Worm (Caenorhabditis elegans): ENCODE measurements around the gene F38B7.2.
A peak's percentile ranks its signal among the peaks of the same experiment; 100 is the strongest.

F38B7.2 gene

ce11 chrV:11504853-11505397, 38.8 kb upstream of the F38B7.2 start, which contains the start of the genes C55A6.1 and C55A6.10:
TSS of gene C55A6.1 (minus strand) at chrV:11504968.
TSS of gene C55A6.10 (plus strand) at chrV:11505347.
- TF ChIP-seq ces-1 (GFP tag; optimal IDR thresholded peaks at IDR 0.05) (peak; percentile 68), lsy-2 (tag; optimal IDR thresholded peaks at IDR 0.05) (peak; percentile 31), lin-13 (tag; optimal IDR thresholded peaks at IDR 0.05) (peak; percentile 12), cnd-1 (tag; optimal IDR thresholded peaks at IDR 0.05) (peak; percentile 25), sptf-1 (tag; optimal IDR thresholded peaks at IDR 0.05) (peak; percentile 41), hlh-1 (tag; optimal IDR thresholded peaks at IDR 0.05) (peak; percentile 1), drap-1 (GFP tag; optimal IDR thresholded peaks at IDR 0.05) (peak; percentile 43), nhr-237 (tag; optimal IDR thresholded peaks at IDR 0.05) (peak; percentile 10), mep-1 (tag; optimal IDR thresholded peaks at IDR 0.05) (peak; percentile 36), M03D4.4 (tag; optimal IDR thresholded peaks at IDR 0.05) (peak; percentile 1)

- TF ChIP-seq M03D4.4 (tag; optimal IDR thresholded peaks at IDR 0.05): no peak
- peak; percentile 55 for TF ChIP-seq unc-120 (tag; optimal IDR thresholded peaks at IDR 0.05; ENCODE audit: poor library complexity, severe bottlenecking)
- no peak for TF ChIP-seq bed-3 (GFP tag; optimal IDR thresholded peaks at IDR 0.05)
- TF ChIP-seq ham-2 (GFP tag; optimal IDR thresholded peaks at IDR 0.05): no peak
- peak; percentile 82 for TF ChIP-seq hlh-1 (tag; optimal IDR thresholded peaks at IDR 0.05)
- no peak for TF ChIP-seq ceh-43 (GFP tag; optimal IDR thresholded peaks at IDR 0.05)
- no peak for TF ChIP-seq zip-8 (tag; optimal IDR thresholded peaks at IDR 0.05)
Measured at ce11 chrV:11506347-11506746, 37.4 kb upstream of the F38B7.2 start.

ce11 chrV:11508773-11509172, 35.0 kb upstream of the F38B7.2 start, which contains the start of gene ttll-5:
TSS of gene ttll-5 (plus strand) at chrV:11509060.
- TF ChIP-seq ham-2 (GFP tag; optimal IDR thresholded peaks at IDR 0.05) (no peak), ces-1 (GFP tag; optimal IDR thresholded peaks at IDR 0.05) (no peak), nhr-12 (tag; optimal IDR thresholded peaks at IDR 0.05) (no peak), pha-4 (tag; optimal IDR thresholded peaks at IDR 0.05) (no peak), mab-5 (tag; optimal IDR thresholded peaks at IDR 0.05) (no peak), lin-32 (GFP tag; optimal IDR thresholded peaks at IDR 0.05) (no peak), mep-1 (tag; optimal IDR thresholded peaks at IDR 0.05) (no peak), ceh-39 (tag; optimal IDR thresholded peaks at IDR 0.05) (no peak)

- no peak for TF ChIP-seq hlh-1 (tag; optimal IDR thresholded peaks at IDR 0.05)
- no peak for TF ChIP-seq flh-1 (GFP tag; optimal IDR thresholded peaks at IDR 0.05)
- no peak for TF ChIP-seq sem-2 (GFP tag; optimal IDR thresholded peaks at IDR 0.05)
Measured at ce11 chrV:11513432-11513831, 30.3 kb upstream of the F38B7.2 start, which contains the start of gene C55A6.3. TSS of gene C55A6.3 (minus strand) at chrV:11513532.

- TF ChIP-seq ztf-11 (tag; optimal IDR thresholded peaks at IDR 0.05): no peak
- TF ChIP-seq lin-13 (tag; optimal IDR thresholded peaks at IDR 0.05): no peak
- TF ChIP-seq nhr-2 (tag; optimal IDR thresholded peaks at IDR 0.05): no peak
- TF ChIP-seq hlh-1 (tag; optimal IDR thresholded peaks at IDR 0.05): no peak
- TF ChIP-seq snpc-4 (tag; optimal IDR thresholded peaks at IDR 0.05): no peak
Measured at ce11 chrV:11514677-11515076, 29.1 kb upstream of the F38B7.2 start, which contains the start of gene C55A6.6. TSS of gene C55A6.6 (minus strand) at chrV:11514737.

- TF ChIP-seq bed-3 (GFP tag; optimal IDR thresholded peaks at IDR 0.05) (no peak), ceh-39 (tag; optimal IDR thresholded peaks at IDR 0.05) (no peak), mep-1 (tag; optimal IDR thresholded peaks at IDR 0.05) (no peak), nhr-12 (tag; optimal IDR thresholded peaks at IDR 0.05) (no peak), nhr-76 (tag; optimal IDR thresholded peaks at IDR 0.05) (no peak), M03D4.4 (tag; optimal IDR thresholded peaks at IDR 0.05) (no peak), ceh-43 (GFP tag; optimal IDR thresholded peaks at IDR 0.05) (no peak), unc-39 (tag; optimal IDR thresholded peaks at IDR 0.05) (no peak), ztf-11 (tag; optimal IDR thresholded peaks at IDR 0.05) (no peak), drap-1 (GFP tag; optimal IDR thresholded peaks at IDR 0.05) (no peak), sptf-1 (tag; optimal IDR thresholded peaks at IDR 0.05) (no peak), ceh-83 (GFP tag; optimal IDR thresholded peaks at IDR 0.05) (no peak), nhr-237 (tag; optimal IDR thresholded peaks at IDR 0.05) (no peak), lin-32 (GFP tag; optimal IDR thresholded peaks at IDR 0.05) (no peak), nhr-2 (tag; optimal IDR thresholded peaks at IDR 0.05) (no peak), blmp-1 (tag; optimal IDR thresholded peaks at IDR 0.05) (no peak), unc-120 (tag; optimal IDR thresholded peaks at IDR 0.05; ENCODE audit: poor library complexity, severe bottlenecking) (no peak)
Measured at ce11 chrV:11515145-11515544, 28.6 kb upstream of the F38B7.2 start.

Measured in whole organism, mixed stage, embryonic.